Fruit fly (Drosophila melanogaster) whole organism, prepupa: ENCODE data around the gene CG31360.

ENCODE experiments used
- CG3919 ChIP-seq: fragments of 200-800 bp; sonication (Bioruptor generic); optimal IDR thresholded peaks from 3 replicates; lab custom pipeline; 2016; ENCODE audit warnings: missing biosample characterization, missing genetic modification characterization
- achi ChIP-seq: fragments of 200-800 bp; sonication (Bioruptor generic); optimal IDR thresholded peaks from 3 replicates; lab custom pipeline; 2016; ENCODE audit warnings: missing biosample characterization, missing genetic modification characterization

DNA sequence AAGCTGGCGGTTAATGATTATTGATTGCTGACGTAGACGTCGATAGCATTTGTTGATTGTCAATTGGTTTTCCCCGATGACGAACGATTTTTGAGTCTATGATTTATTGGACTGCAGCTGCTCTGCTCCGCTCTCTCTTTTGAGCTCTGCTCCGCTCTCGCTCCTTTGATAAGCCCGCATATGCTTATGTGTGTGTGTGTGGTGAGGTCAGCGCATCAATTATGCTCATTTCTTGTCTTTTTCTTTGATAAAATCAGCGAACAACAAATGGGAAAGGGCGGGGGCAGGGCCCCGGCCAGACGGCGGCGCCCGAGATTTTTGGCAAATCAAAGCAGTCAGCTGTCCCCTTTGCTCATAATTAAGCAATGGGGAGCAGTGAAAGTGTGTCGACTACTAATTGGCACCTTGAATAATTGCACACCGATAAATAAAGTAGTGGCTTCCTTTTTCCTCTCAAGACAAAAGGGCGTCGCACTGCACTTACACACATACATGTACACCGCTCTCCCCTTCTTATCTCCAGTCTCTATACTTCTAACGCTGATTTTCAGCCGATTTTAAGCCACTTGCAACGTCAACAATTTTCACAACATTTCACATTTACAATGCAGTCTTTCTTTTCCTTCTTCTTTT is 3.2 kb upstream of the CG31360 start:
- no peak for TF ChIP-seq CG3919 (GFP tag; lab: Kevin White, UChicago)
- TF ChIP-seq achi, result no peak
